Worm (Caenorhabditis elegans) whole organism, L3 larva: ENCODE data around the gene M04C3.5.
A peak's percentile ranks its signal among the peaks of the same experiment; 100 is the strongest.

Experiments
- ceh-28 ChIP-seq: fragments of 150-350 bp; optimal IDR thresholded peaks from 2 replicates; lab custom pipeline; 2014; ENCODE audit warnings: missing biosample characterization, missing genetic modification reagents, missing genetic modification characterization
- ceh-82 ChIP-seq: fragments of 150-350 bp; optimal IDR thresholded peaks from 2 replicates; lab custom pipeline; 2014; ENCODE audit warnings: missing biosample characterization, missing genetic modification characterization
- egl-27 ChIP-seq: sonication (generic microtip); optimal IDR thresholded peaks from 4 replicates; lab custom pipeline; 2017; ENCODE audit warnings: missing biosample characterization, missing genetic modification reagents, missing genetic modification characterization
- eor-1 ChIP-seq, 2 experiments: fragments of 150-350 bp; optimal IDR thresholded peaks; 2 replicates each; lab custom pipeline; 2014 to 2018; ENCODE audit warnings: missing biosample characterization in 2 of 2, missing genetic modification characterization in 2 of 2
- jun-1 ChIP-seq: fragments of 150-350 bp; optimal IDR thresholded peaks from 2 replicates; lab custom pipeline; 2014; ENCODE audit warnings: missing biosample characterization, missing genetic modification reagents, missing genetic modification characterization
- lin-39 ChIP-seq: fragments of 150-350 bp; optimal IDR thresholded peaks from 2 replicates; lab custom pipeline; 2018; ENCODE audit warnings: missing biosample characterization, missing genetic modification reagents, missing genetic modification characterization
- mml-1 ChIP-seq: fragments of 150-350 bp; sonication (generic microtip); optimal IDR thresholded peaks from 3 replicates; lab custom pipeline; 2014; ENCODE audit warnings: missing biosample characterization, missing genetic modification characterization
- nfya-1 ChIP-seq: sonication (generic microtip); optimal IDR thresholded peaks from 2 replicates; lab custom pipeline; 2017; ENCODE audit warnings: missing genetic modification characterization, mild to moderate bottlenecking, missing compliant biosample characterization, antibody characterized with exemption, moderate library complexity; ENCODE audit not compliant: insufficient read depth
- nhr-76 ChIP-seq: fragments of 150-350 bp; sonication (generic microtip); optimal IDR thresholded peaks from 5 replicates; lab custom pipeline; 2014; ENCODE audit warnings: missing biosample characterization, missing genetic modification characterization
- nhr-77 ChIP-seq: fragments of 150-350 bp; optimal IDR thresholded peaks from 2 replicates; lab custom pipeline; 2014; ENCODE audit warnings: missing biosample characterization, missing genetic modification characterization
- skn-1 ChIP-seq: fragments of 150-350 bp; optimal IDR thresholded peaks from 2 replicates; lab custom pipeline; 2014; ENCODE audit warnings: missing biosample characterization, missing genetic modification characterization
- unc-62 ChIP-seq: fragments of 150-350 bp; sonication (generic microtip); optimal IDR thresholded peaks from 4 replicates; lab custom pipeline; 2014; ENCODE audit warnings: missing biosample characterization, missing genetic modification reagents, missing genetic modification characterization
- zag-1 ChIP-seq: fragments of 150-350 bp; optimal IDR thresholded peaks from 2 replicates; lab custom pipeline; 2014; ENCODE audit warnings: missing biosample characterization, missing genetic modification characterization
- ztf-11 ChIP-seq: fragments of 150-350 bp; optimal IDR thresholded peaks from 2 replicates; lab custom pipeline; 2014; ENCODE audit warnings: missing biosample characterization, missing genetic modification characterization

DNA sequence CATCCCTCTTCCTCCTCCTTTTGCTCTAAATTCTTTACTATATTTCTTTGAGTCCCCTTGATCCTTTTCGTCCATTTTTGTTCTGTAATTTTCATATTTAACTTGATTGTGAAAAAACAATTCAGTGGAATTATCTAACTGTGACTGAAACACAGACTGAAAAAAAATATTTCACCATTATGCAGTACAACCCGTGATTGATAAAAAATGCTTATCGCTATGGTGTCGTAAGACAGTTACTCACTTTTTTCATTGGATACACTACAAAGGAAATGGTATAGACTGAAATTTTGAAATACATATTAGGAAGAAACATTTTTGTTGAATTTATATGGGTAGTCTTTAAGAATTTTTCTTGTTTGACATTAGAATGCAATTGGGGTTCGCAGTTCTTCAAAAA is 18.0 kb downstream of the M04C3.5 start, which contains the start of gene Y43F8B.23:
- TF ChIP-seq egl-27 (tag; lab: Kevin White, UChicago) (no peak), nhr-76 (tag; lab: Kevin White, UChicago) (no peak), ztf-11 (tag; lab: Kevin White, UChicago) (no peak), eor-1 (tag; optimal IDR thresholded peaks at IDR 0.05; lab: Kevin White, UChicago) (no peak), skn-1 (no peak), mml-1 (no peak), jun-1 (tag; lab: Kevin White, UChicago) (peak; percentile 41), unc-62 (GFP tag; lab: Kevin White, UChicago) (no peak), nhr-77 (tag; lab: Kevin White, UChicago) (no peak), ceh-28 (no peak), nfya-1 (no peak), ceh-82 (tag; lab: Kevin White, UChicago) (no peak), lin-39 (tag; lab: Kevin White, UChicago) (no peak), zag-1 (tag; lab: Kevin White, UChicago) (no peak)
